Worm (Caenorhabditis elegans) whole organism, L1 larva: ENCODE results near the gene F53A2.3.

Experiments used
- aha-1 ChIP-seq: fragments of 150-350 bp; optimal IDR thresholded peaks from 2 replicates; lab custom pipeline; 2014; ENCODE audit warnings: missing biosample characterization, missing genetic modification characterization
- ama-1 ChIP-seq: fragments of 150-350 bp; optimal IDR thresholded peaks from 2 replicates; lab custom pipeline; 2014
- jun-1 ChIP-seq: fragments of 150-350 bp; optimal IDR thresholded peaks from 2 replicates; lab custom pipeline; 2014; ENCODE audit warnings: missing biosample characterization, missing genetic modification reagents, missing genetic modification characterization

ce11 chrIII:13305537-13305936 lies 34.0 kb downstream of the F53A2.3 start:
- TF ChIP-seq ama-1 (lab: Kevin White, UChicago) (no peak), jun-1 (no peak), aha-1 (tag; lab: Kevin White, UChicago) (no peak)
